Worm (Caenorhabditis elegans) whole organism, L4 larva: ENCODE measurements around the gene Y46C8AM.1.

Experiments used
- D1046.2 ChIP-seq: fragments of 200-800 bp; sonication (Bioruptor generic); IDR thresholded peaks from 2 replicates; pipeline ENCODE4 v1.3.6; 2022; ENCODE audit warnings: missing genetic modification characterization, missing compliant biosample characterization
- F37D6.2 ChIP-seq: sonication (generic microtip); optimal IDR thresholded peaks from 2 replicates; lab custom pipeline; 2016; ENCODE audit warnings: mild to moderate bottlenecking, missing genetic modification characterization, missing compliant biosample characterization
- F49E8.2 ChIP-seq: sonication (generic microtip); optimal IDR thresholded peaks from 2 replicates; lab custom pipeline; 2016; ENCODE audit warnings: missing compliant biosample characterization, mild to moderate bottlenecking, missing genetic modification characterization, borderline replicate concordance
- T26A8.4 ChIP-seq: fragments of 200-800 bp; sonication (Bioruptor generic); IDR thresholded peaks from 2 replicates; pipeline ENCODE4 v1.3.6; 2022; ENCODE audit warnings: missing genetic modification characterization, missing compliant biosample characterization
- Y105C5A.15 ChIP-seq: fragments of 200-800 bp; sonication (Bioruptor generic); IDR thresholded peaks from 2 replicates; pipeline ENCODE4 v1.3.6; 2022; ENCODE audit warnings: missing genetic modification characterization, missing compliant biosample characterization
- Y75B8A.6 ChIP-seq: fragments of 200-800 bp; sonication (Bioruptor generic); IDR thresholded peaks from 2 replicates; pipeline ENCODE4 v1.3.6; 2022; ENCODE audit warnings: missing genetic modification reagents, missing genetic modification characterization, missing compliant biosample characterization
- ZK546.5 ChIP-seq, 2 experiments: sonication (generic microtip); optimal IDR thresholded peaks; 2 replicates each; lab custom pipeline; 2017; ENCODE audit warnings: missing biosample characterization in 2 of 2, missing genetic modification characterization in 2 of 2
- aha-1 ChIP-seq: fragments of 150-350 bp; peaks from one replicate; lab custom pipeline; 2014; ENCODE audit warnings: missing biosample characterization, missing genetic modification characterization
- ceh-32 ChIP-seq: sonication (generic microtip); optimal IDR thresholded peaks from 2 replicates; lab custom pipeline; 2016; ENCODE audit warnings: mild to moderate bottlenecking, missing genetic modification characterization, missing compliant biosample characterization; ENCODE audit not compliant: poor library complexity
- daf-16 ChIP-seq, 3 experiments: sonication (generic microtip); optimal IDR thresholded peaks; 2 replicates each; lab custom pipeline; 2016 to 2017; ENCODE audit warnings: missing genetic modification characterization in 3 of 3, missing genetic modification reagents in 3 of 3, mild to moderate bottlenecking in 2 of 3, missing compliant biosample characterization in 2 of 3, missing biosample characterization in 1 of 3, moderate library complexity in 1 of 3
- daf-19 ChIP-seq: fragments of 200-800 bp; sonication (Bioruptor generic); conservative IDR thresholded peaks from 2 replicates; pipeline ENCODE4 v1.3.6; 2022; ENCODE audit warnings: missing genetic modification characterization, missing compliant biosample characterization
- daf-8 ChIP-seq: fragments of 200-800 bp; sonication (Bioruptor generic); IDR thresholded peaks from 2 replicates; pipeline ENCODE4 v1.3.6; 2022; ENCODE audit warnings: missing genetic modification characterization, missing compliant biosample characterization
- dmd-6 ChIP-seq: fragments of 200-800 bp; sonication (Bioruptor generic); IDR thresholded peaks from 2 replicates; pipeline ENCODE4 v1.3.6; 2022; ENCODE audit warnings: missing genetic modification reagents, missing genetic modification characterization, missing compliant biosample characterization
- dmd-8 ChIP-seq: fragments of 200-800 bp; sonication (Bioruptor generic); IDR thresholded peaks from 2 replicates; pipeline ENCODE4 v1.3.6; 2022; ENCODE audit warnings: missing genetic modification characterization, missing compliant biosample characterization
- dpl-1 ChIP-seq: fragments of 150-350 bp; optimal IDR thresholded peaks from 2 replicates; lab custom pipeline; 2014; ENCODE audit warnings: missing biosample characterization, missing genetic modification reagents, missing genetic modification characterization
- duxl-1 ChIP-seq: sonication (generic microtip); optimal IDR thresholded peaks from 2 replicates; lab custom pipeline; 2016; ENCODE audit warnings: mild to moderate bottlenecking, missing genetic modification characterization, moderate library complexity, missing compliant biosample characterization; ENCODE audit not compliant: poor library complexity
- dve-1 ChIP-seq: sonication (generic microtip); optimal IDR thresholded peaks from 2 replicates; lab custom pipeline; 2017; ENCODE audit warnings: antibody characterized with exemption, mild to moderate bottlenecking, missing genetic modification characterization, missing compliant biosample characterization; ENCODE audit not compliant: insufficient read depth
- egl-43 ChIP-seq: fragments of 200-800 bp; sonication (Bioruptor generic); IDR thresholded peaks from 2 replicates; pipeline ENCODE4 v1.3.6; 2022; ENCODE audit warnings: missing genetic modification reagents, missing genetic modification characterization, missing compliant biosample characterization
- fkh-10 ChIP-seq: fragments of 150-350 bp; optimal IDR thresholded peaks from 2 replicates; lab custom pipeline; 2014; ENCODE audit warnings: missing biosample characterization, missing genetic modification reagents, missing genetic modification characterization
- hmg-1.1 ChIP-seq: fragments of 200-800 bp; sonication (Bioruptor generic); IDR thresholded peaks from 2 replicates; pipeline ENCODE4 v1.3.6; 2022; ENCODE audit warnings: missing genetic modification reagents, missing genetic modification characterization, missing compliant biosample characterization
- lim-7 ChIP-seq: fragments of 200-800 bp; sonication (Bioruptor generic); IDR thresholded peaks from 2 replicates; pipeline ENCODE4 v1.3.6; 2022; ENCODE audit warnings: missing genetic modification characterization, missing compliant biosample characterization
- lin-1 ChIP-seq: fragments of 200-800 bp; sonication (Bioruptor generic); IDR thresholded peaks from 2 replicates; pipeline ENCODE4 v1.3.6; 2022; ENCODE audit warnings: missing genetic modification reagents, missing genetic modification characterization, missing compliant biosample characterization
- lin-15B ChIP-seq: fragments of 150-350 bp; sonication (generic microtip); optimal IDR thresholded peaks from 3 replicates; lab custom pipeline; 2014; ENCODE audit warnings: missing biosample characterization, missing genetic modification characterization
- lin-39 ChIP-seq: fragments of 150-350 bp; optimal IDR thresholded peaks from 2 replicates; lab custom pipeline; 2014; ENCODE audit warnings: missing biosample characterization, missing genetic modification reagents, missing genetic modification characterization
- lsy-2 ChIP-seq, 2 experiments: fragments of 150-350 bp in 1 of 2; sonication (generic microtip) in 1 of 2; optimal IDR thresholded peaks; 2 replicates each; lab custom pipeline; 2014 to 2017; ENCODE audit warnings: missing biosample characterization in 2 of 2, missing genetic modification characterization in 2 of 2
- madf-5 ChIP-seq, 2 experiments: fragments of 200-800 bp; sonication (Bioruptor generic); IDR thresholded peaks; 2 replicates each; pipeline ENCODE4 v1.3.6; 2022; ENCODE audit warnings: missing compliant biosample characterization in 2 of 2, missing genetic modification characterization in 2 of 2
- mdl-1 ChIP-seq, 2 experiments: fragments of 150-350 bp in 1 of 2; sonication (generic microtip) in 1 of 2; optimal IDR thresholded peaks; 2 replicates each; lab custom pipeline; 2014 to 2017; ENCODE audit warnings: missing biosample characterization in 2 of 2, missing genetic modification characterization in 2 of 2
- mxl-3 ChIP-seq: fragments of 200-800 bp; sonication (Bioruptor generic); optimal IDR thresholded peaks from 2 replicates; lab custom pipeline; 2018; ENCODE audit warnings: mild to moderate bottlenecking, missing genetic modification characterization, missing compliant biosample characterization
- nhr-11 ChIP-seq: fragments of 150-350 bp; optimal IDR thresholded peaks from 2 replicates; lab custom pipeline; 2014; ENCODE audit warnings: missing biosample characterization, missing genetic modification characterization
- nhr-25 ChIP-seq: sonication (generic microtip); optimal IDR thresholded peaks from 2 replicates; lab custom pipeline; 2017; ENCODE audit warnings: missing genetic modification characterization, mild to moderate bottlenecking, missing compliant biosample characterization, antibody characterized with exemption, moderate library complexity, borderline replicate concordance; ENCODE audit not compliant: insufficient read depth
- nhr-28 ChIP-seq: fragments of 150-350 bp; optimal IDR thresholded peaks from 2 replicates; lab custom pipeline; 2014; ENCODE audit warnings: missing biosample characterization, missing genetic modification characterization
- nhr-6 ChIP-seq: fragments of 150-350 bp; optimal IDR thresholded peaks from 2 replicates; lab custom pipeline; 2014; ENCODE audit warnings: missing biosample characterization, missing genetic modification characterization
- nhr-77 ChIP-seq: fragments of 150-350 bp; optimal IDR thresholded peaks from 2 replicates; lab custom pipeline; 2014; ENCODE audit warnings: missing biosample characterization, missing genetic modification characterization
- pha-4 ChIP-seq, 2 experiments: fragments of 150-350 bp in 1 of 2; fragments of 200-800 bp in 1 of 2; sonication (Bioruptor generic) in 1 of 2; IDR thresholded peaks in 1 of 2; optimal IDR thresholded peaks in 1 of 2; 2 replicates each; pipeline versions ENCODE4 v1.3.6 to Lab custom; 2014 to 2022; ENCODE audit warnings: missing genetic modification characterization in 2 of 2, missing genetic modification reagents in 2 of 2, missing biosample characterization in 1 of 2, missing compliant biosample characterization in 1 of 2
- pqm-1 ChIP-seq: sonication (generic microtip); optimal IDR thresholded peaks from 2 replicates; lab custom pipeline; 2017; ENCODE audit warnings: missing biosample characterization, missing genetic modification characterization
- rbr-2 ChIP-seq: sonication (generic microtip); optimal IDR thresholded peaks from 2 replicates; lab custom pipeline; 2016; ENCODE audit warnings: missing genotype, missing genetic modification characterization, missing compliant biosample characterization
- set-16 ChIP-seq: fragments of 200-800 bp; sonication (Bioruptor generic); IDR thresholded peaks from 2 replicates; pipeline ENCODE4 v1.3.6; 2022; ENCODE audit warnings: missing genetic modification reagents, missing genetic modification characterization, missing compliant biosample characterization
- snpc-4 ChIP-seq: fragments of 150-350 bp; optimal IDR thresholded peaks from 2 replicates; lab custom pipeline; 2014; ENCODE audit warnings: missing biosample characterization, missing genetic modification characterization
- tag-97 ChIP-seq: fragments of 200-800 bp; sonication (Bioruptor generic); IDR thresholded peaks from 2 replicates; pipeline ENCODE4 v1.3.6; 2022; ENCODE audit warnings: missing genetic modification characterization, missing compliant biosample characterization
- tra-1 ChIP-seq: fragments of 200-800 bp; sonication (Bioruptor generic); IDR thresholded peaks from 2 replicates; pipeline ENCODE4 v1.3.6; 2022; ENCODE audit warnings: missing genetic modification reagents, missing genetic modification characterization, missing compliant biosample characterization
- unc-39 ChIP-seq: sonication (generic microtip); optimal IDR thresholded peaks from 2 replicates; lab custom pipeline; 2017; ENCODE audit warnings: missing biosample characterization, missing genetic modification characterization

Gene Y46C8AM.1

DNA sequence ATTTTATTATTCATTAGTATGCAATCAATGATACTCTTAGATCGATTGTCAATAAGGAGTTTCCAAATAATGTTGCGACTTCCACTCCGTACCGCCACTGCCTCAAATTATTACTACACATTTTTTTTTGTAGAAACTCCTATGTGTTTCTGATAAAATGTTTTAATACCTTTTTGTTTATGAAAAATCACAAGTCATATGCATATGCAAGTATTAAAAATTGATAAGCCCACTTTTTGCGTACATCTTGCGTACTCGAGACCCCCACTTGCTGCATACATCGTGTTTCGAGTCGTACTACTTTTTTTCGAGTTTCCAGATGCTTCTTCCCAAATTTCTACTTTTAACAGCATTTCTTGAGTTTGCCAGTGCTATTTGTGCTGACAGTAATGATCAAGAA is 2.3 kb downstream of the Y46C8AM.1 start, which contains the start of gene clec-76:
Gene clec-76, plus strand, starts transcription at position 234 of the 400 bp plus-strand sequence.
- TF ChIP-seq lsy-2 (tag; optimal IDR thresholded peaks at IDR 0.05; lab: Kevin White, UChicago) (no peak), unc-39 (no peak), pqm-1 (peak; percentile 3), F37D6.2 (tag; lab: Kevin White, UChicago) (no peak), madf-5 (GFP tag; IDR thresholded peaks at IDR 0.05; lab: Robert Waterston, UW) (no peak), daf-16 (GFP tag; optimal IDR thresholded peaks at IDR 0.05; lab: Kevin White, UChicago) (no peak), daf-16 (tag; optimal IDR thresholded peaks at IDR 0.05; lab: Kevin White, UChicago) (peak; percentile 51), ZK546.5 (tag; optimal IDR thresholded peaks at IDR 0.05; lab: Kevin White, UChicago) (no peak), duxl-1 (no peak), T26A8.4 (GFP tag; lab: Robert Waterston, UW) (no peak), D1046.2 (GFP tag; lab: Robert Waterston, UW) (no peak), daf-8 (GFP tag; lab: Robert Waterston, UW) (no peak), ceh-32 (no peak), nhr-28 (tag; lab: Kevin White, UChicago) (peak; percentile 74), pha-4 (GFP tag; IDR thresholded peaks at IDR 0.05; lab: Robert Waterston, UW) (no peak), pha-4 (tag; optimal IDR thresholded peaks at IDR 0.05; lab: Kevin White, UChicago) (no peak), rbr-2 (tag; lab: Kevin White, UChicago) (no peak), mdl-1 (tag; optimal IDR thresholded peaks at IDR 0.05; lab: Kevin White, UChicago) (no peak), tra-1 (no peak), dmd-8 (GFP tag; lab: Robert Waterston, UW) (no peak), lin-39 (tag; lab: Kevin White, UChicago) (no peak), nhr-77 (tag; lab: Kevin White, UChicago) (peak; percentile 58), aha-1 (no peak), F49E8.2 (tag; lab: Kevin White, UChicago) (no peak), snpc-4 (tag; lab: Kevin White, UChicago) (no peak), mxl-3 (GFP tag; lab: Kevin White, UChicago) (no peak), set-16 (GFP tag; lab: Robert Waterston, UW) (no peak), lin-15B (tag; lab: Kevin White, UChicago) (no peak), Y105C5A.15 (GFP tag; lab: Robert Waterston, UW) (no peak), lin-1 (GFP tag; lab: Robert Waterston, UW) (no peak), nhr-25 (tag; lab: Kevin White, UChicago) (no peak), fkh-10 (GFP tag; lab: Kevin White, UChicago) (no peak), lim-7 (GFP tag; lab: Robert Waterston, UW) (no peak), daf-19 (GFP tag; lab: Robert Waterston, UW) (no peak), egl-43 (GFP tag; lab: Robert Waterston, UW) (no peak), nhr-11 (tag; lab: Kevin White, UChicago) (no peak), dve-1 (tag; lab: Kevin White, UChicago) (no peak), dmd-6 (GFP tag; lab: Robert Waterston, UW) (peak; percentile 36; the same call in 1 of the 2 replicates), hmg-1.1 (no peak), nhr-6 (tag; lab: Kevin White, UChicago) (no peak), Y75B8A.6 (GFP tag; lab: Robert Waterston, UW) (no peak), dpl-1 (GFP tag; lab: Kevin White, UChicago) (no peak), tag-97 (GFP tag; lab: Robert Waterston, UW) (no peak)
